Fruit fly (Drosophila melanogaster) whole organism, adult: ENCODE measurements around the gene Rh7.

ENCODE experiments used
- CG12768 ChIP-seq: fragments of 200-800 bp; sonication (Bioruptor generic); optimal IDR thresholded peaks from 2 replicates; lab custom pipeline; 2017; ENCODE audit warnings: missing biosample characterization, missing genetic modification characterization, mild to moderate bottlenecking, moderate library complexity, missing genetic modification reagents
- CG14711 ChIP-seq: fragments of 200-800 bp; sonication (Bioruptor generic); optimal IDR thresholded peaks from 2 replicates; lab custom pipeline; 2018; ENCODE audit warnings: missing biosample characterization, mild to moderate bottlenecking, missing genetic modification characterization, moderate library complexity
- CG1620 ChIP-seq: fragments of 200-800 bp; sonication (Bioruptor generic); optimal IDR thresholded peaks from 2 replicates; lab custom pipeline; 2016; ENCODE audit warnings: missing biosample characterization, missing genetic modification characterization
- CG33017 ChIP-seq: fragments of 200-800 bp; sonication (Bioruptor generic); optimal IDR thresholded peaks from 2 replicates; lab custom pipeline; 2018; ENCODE audit warnings: missing biosample characterization, mild to moderate bottlenecking, missing genetic modification characterization, moderate library complexity
- CG5204 ChIP-seq: fragments of 200-800 bp; sonication (Bioruptor generic); optimal IDR thresholded peaks from 2 replicates; lab custom pipeline; 2016; ENCODE audit warnings: missing biosample characterization, missing genetic modification characterization
- CG7101 ChIP-seq: fragments of 200-800 bp; sonication (Bioruptor generic); optimal IDR thresholded peaks from 2 replicates; lab custom pipeline; 2018; ENCODE audit warnings: missing biosample characterization, mild to moderate bottlenecking, missing genetic modification characterization, moderate library complexity
- Crg-1 ChIP-seq: fragments of 200-800 bp; sonication (Bioruptor generic); optimal IDR thresholded peaks from 2 replicates; lab custom pipeline; 2016; ENCODE audit warnings: missing biosample characterization, missing genetic modification characterization
- kay ChIP-seq: fragments of 200-800 bp; sonication (Bioruptor generic); peaks from one replicate; lab custom pipeline; 2016; ENCODE audit warnings: missing biosample characterization, missing genetic modification characterization, borderline replicate concordance
- ovo ChIP-seq: fragments of 200-800 bp; sonication (Bioruptor generic); optimal IDR thresholded peaks from 2 replicates; lab custom pipeline; 2016; ENCODE audit warnings: missing biosample characterization, missing genetic modification characterization
- pad ChIP-seq: fragments of 200-800 bp; sonication (Bioruptor generic); optimal IDR thresholded peaks from 3 replicates; lab custom pipeline; 2017; ENCODE audit warnings: missing biosample characterization, missing genetic modification characterization, mild to moderate bottlenecking, moderate library complexity, missing genetic modification reagents
- tj ChIP-seq: fragments of 200-800 bp; sonication (Bioruptor generic); optimal IDR thresholded peaks from 3 replicates; lab custom pipeline; 2017; ENCODE audit warnings: missing biosample characterization, mild to moderate bottlenecking, missing genetic modification characterization, moderate library complexity
- toe ChIP-seq: fragments of 200-800 bp; sonication (Bioruptor generic); optimal IDR thresholded peaks from 2 replicates; lab custom pipeline; 2016; ENCODE audit warnings: missing biosample characterization, missing genetic modification characterization

dm6 chr3L:12139232-12139698 is 36.0 kb downstream of the Rh7 start:
- TF ChIP-seq CG14711 (tag; lab: Kevin White, UChicago) (peak; percentile 35), CG1620 (GFP tag; lab: Kevin White, UChicago) (peak; percentile 26), CG7101 (peak; percentile 29), CG33017 (peak; percentile 33), CG12768 (GFP tag; lab: Kevin White, UChicago) (no peak), pad (GFP tag; lab: Kevin White, UChicago) (peak; percentile 7), CG5204 (GFP tag; lab: Kevin White, UChicago) (no peak), kay (GFP tag; lab: Kevin White, UChicago) (no peak), ovo (GFP tag; lab: Kevin White, UChicago) (no peak), Crg-1 (peak; percentile 12), toe (GFP tag; lab: Kevin White, UChicago) (no peak), tj (GFP tag; lab: Kevin White, UChicago) (no peak)
